Worm (Caenorhabditis elegans) whole organism, L4 larva: Measurements from ENCODE around the gene fax-1.

Source experiments
- F10B5.3 ChIP-seq: sonication (generic microtip); optimal IDR thresholded peaks from 2 replicates; lab custom pipeline; 2016; ENCODE audit warnings: mild to moderate bottlenecking, missing genetic modification characterization, missing compliant biosample characterization
- T20F7.1 ChIP-seq: fragments of 200-800 bp; sonication (Bioruptor generic); optimal IDR thresholded peaks from 2 replicates; lab custom pipeline; 2018; ENCODE audit warnings: mild to moderate bottlenecking, missing genetic modification characterization, missing compliant biosample characterization
- Y105C5A.15 ChIP-seq: fragments of 200-800 bp; sonication (Bioruptor generic); IDR thresholded peaks from 2 replicates; pipeline ENCODE4 v1.3.6; 2022; ENCODE audit warnings: missing genetic modification characterization, missing compliant biosample characterization
- Y5F2A.4 ChIP-seq: fragments of 200-800 bp; sonication (Bioruptor generic); optimal IDR thresholded peaks from 2 replicates; lab custom pipeline; 2018; ENCODE audit warnings: mild to moderate bottlenecking, missing genetic modification characterization, missing compliant biosample characterization
- Y75B8A.6 ChIP-seq: fragments of 200-800 bp; sonication (Bioruptor generic); IDR thresholded peaks from 2 replicates; pipeline ENCODE4 v1.3.6; 2022; ENCODE audit warnings: missing genetic modification reagents, missing genetic modification characterization, missing compliant biosample characterization
- aha-1 ChIP-seq: fragments of 150-350 bp; peaks from one replicate; lab custom pipeline; 2014; ENCODE audit warnings: missing biosample characterization, missing genetic modification characterization
- ceh-20 ChIP-seq: fragments of 200-800 bp; sonication (Bioruptor generic); IDR thresholded peaks from 2 replicates; pipeline ENCODE4 v1.3.6; 2022; ENCODE audit warnings: missing genetic modification reagents, missing genetic modification characterization, missing compliant biosample characterization
- ceh-32 ChIP-seq: sonication (generic microtip); optimal IDR thresholded peaks from 2 replicates; lab custom pipeline; 2016; ENCODE audit warnings: mild to moderate bottlenecking, missing genetic modification characterization, missing compliant biosample characterization; ENCODE audit not compliant: poor library complexity
- ceh-62 ChIP-seq: sonication (generic microtip); optimal IDR thresholded peaks from 2 replicates; lab custom pipeline; 2017; ENCODE audit warnings: missing biosample characterization, missing genetic modification characterization
- daf-12 ChIP-seq: fragments of 150-350 bp; optimal IDR thresholded peaks from 2 replicates; lab custom pipeline; 2014; ENCODE audit warnings: missing biosample characterization, missing genetic modification reagents, missing genetic modification characterization
- daf-16 ChIP-seq, 3 experiments: sonication (generic microtip); optimal IDR thresholded peaks; 2 replicates each; lab custom pipeline; 2016 to 2017; ENCODE audit warnings: missing genetic modification characterization in 3 of 3, missing genetic modification reagents in 3 of 3, mild to moderate bottlenecking in 2 of 3, missing compliant biosample characterization in 2 of 3, missing biosample characterization in 1 of 3, moderate library complexity in 1 of 3
- daf-19 ChIP-seq: fragments of 200-800 bp; sonication (Bioruptor generic); conservative IDR thresholded peaks from 2 replicates; pipeline ENCODE4 v1.3.6; 2022; ENCODE audit warnings: missing genetic modification characterization, missing compliant biosample characterization
- dmd-6 ChIP-seq: fragments of 200-800 bp; sonication (Bioruptor generic); IDR thresholded peaks from 2 replicates; pipeline ENCODE4 v1.3.6; 2022; ENCODE audit warnings: missing genetic modification reagents, missing genetic modification characterization, missing compliant biosample characterization
- dmd-8 ChIP-seq: fragments of 200-800 bp; sonication (Bioruptor generic); IDR thresholded peaks from 2 replicates; pipeline ENCODE4 v1.3.6; 2022; ENCODE audit warnings: missing genetic modification characterization, missing compliant biosample characterization
- dpl-1 ChIP-seq: fragments of 150-350 bp; optimal IDR thresholded peaks from 2 replicates; lab custom pipeline; 2014; ENCODE audit warnings: missing biosample characterization, missing genetic modification reagents, missing genetic modification characterization
- dve-1 ChIP-seq: sonication (generic microtip); optimal IDR thresholded peaks from 2 replicates; lab custom pipeline; 2017; ENCODE audit warnings: antibody characterized with exemption, mild to moderate bottlenecking, missing genetic modification characterization, missing compliant biosample characterization; ENCODE audit not compliant: insufficient read depth
- egl-43 ChIP-seq: fragments of 200-800 bp; sonication (Bioruptor generic); IDR thresholded peaks from 2 replicates; pipeline ENCODE4 v1.3.6; 2022; ENCODE audit warnings: missing genetic modification reagents, missing genetic modification characterization, missing compliant biosample characterization
- fos-1 ChIP-seq: fragments of 150-350 bp; optimal IDR thresholded peaks from 2 replicates; lab custom pipeline; 2014; ENCODE audit warnings: missing biosample characterization, missing genetic modification characterization
- hlh-11 ChIP-seq: fragments of 200-800 bp; sonication (Bioruptor generic); optimal IDR thresholded peaks from 2 replicates; lab custom pipeline; 2018; ENCODE audit warnings: mild to moderate bottlenecking, missing genetic modification characterization, missing compliant biosample characterization
- hlh-30 ChIP-seq: sonication (generic microtip); optimal IDR thresholded peaks from 2 replicates; lab custom pipeline; 2017; ENCODE audit warnings: antibody characterized with exemption, mild to moderate bottlenecking, missing genetic modification characterization, missing compliant biosample characterization; ENCODE audit not compliant: insufficient read depth
- hmg-1.1 ChIP-seq: fragments of 200-800 bp; sonication (Bioruptor generic); IDR thresholded peaks from 2 replicates; pipeline ENCODE4 v1.3.6; 2022; ENCODE audit warnings: missing genetic modification reagents, missing genetic modification characterization, missing compliant biosample characterization
- lin-15B ChIP-seq: fragments of 150-350 bp; sonication (generic microtip); optimal IDR thresholded peaks from 3 replicates; lab custom pipeline; 2014; ENCODE audit warnings: missing biosample characterization, missing genetic modification characterization
- lin-29 ChIP-seq: fragments of 200-800 bp; sonication (Bioruptor generic); IDR thresholded peaks from 2 replicates; pipeline ENCODE4 v1.3.6; 2022; ENCODE audit warnings: missing genetic modification reagents, missing genetic modification characterization, missing compliant biosample characterization
- lsy-2 ChIP-seq, 2 experiments: fragments of 150-350 bp in 1 of 2; sonication (generic microtip) in 1 of 2; optimal IDR thresholded peaks; 2 replicates each; lab custom pipeline; 2014 to 2017; ENCODE audit warnings: missing biosample characterization in 2 of 2, missing genetic modification characterization in 2 of 2
- mdl-1 ChIP-seq, 2 experiments: fragments of 150-350 bp in 1 of 2; sonication (generic microtip) in 1 of 2; optimal IDR thresholded peaks; 2 replicates each; lab custom pipeline; 2014 to 2017; ENCODE audit warnings: missing biosample characterization in 2 of 2, missing genetic modification characterization in 2 of 2
- mxl-3 ChIP-seq: fragments of 200-800 bp; sonication (Bioruptor generic); optimal IDR thresholded peaks from 2 replicates; lab custom pipeline; 2018; ENCODE audit warnings: mild to moderate bottlenecking, missing genetic modification characterization, missing compliant biosample characterization
- nhr-25 ChIP-seq: sonication (generic microtip); optimal IDR thresholded peaks from 2 replicates; lab custom pipeline; 2017; ENCODE audit warnings: missing genetic modification characterization, mild to moderate bottlenecking, missing compliant biosample characterization, antibody characterized with exemption, moderate library complexity, borderline replicate concordance; ENCODE audit not compliant: insufficient read depth
- nhr-28 ChIP-seq: fragments of 150-350 bp; optimal IDR thresholded peaks from 2 replicates; lab custom pipeline; 2014; ENCODE audit warnings: missing biosample characterization, missing genetic modification characterization
- nhr-6 ChIP-seq: fragments of 150-350 bp; optimal IDR thresholded peaks from 2 replicates; lab custom pipeline; 2014; ENCODE audit warnings: missing biosample characterization, missing genetic modification characterization
- php-3 ChIP-seq: fragments of 200-800 bp; sonication (Bioruptor generic); IDR thresholded peaks from 2 replicates; pipeline ENCODE4 v1.3.6; 2022; ENCODE audit warnings: missing genetic modification reagents, missing genetic modification characterization, missing compliant biosample characterization
- pqm-1 ChIP-seq: sonication (generic microtip); optimal IDR thresholded peaks from 2 replicates; lab custom pipeline; 2017; ENCODE audit warnings: missing biosample characterization, missing genetic modification characterization
- rbr-2 ChIP-seq: sonication (generic microtip); optimal IDR thresholded peaks from 2 replicates; lab custom pipeline; 2016; ENCODE audit warnings: missing genotype, missing genetic modification characterization, missing compliant biosample characterization
- saeg-2 ChIP-seq: fragments of 200-800 bp; sonication (Bioruptor generic); IDR thresholded peaks from 2 replicates; pipeline ENCODE4 v1.3.6; 2022; ENCODE audit warnings: missing genetic modification reagents, missing genetic modification characterization, missing compliant biosample characterization
- tag-97 ChIP-seq: fragments of 200-800 bp; sonication (Bioruptor generic); IDR thresholded peaks from 2 replicates; pipeline ENCODE4 v1.3.6; 2022; ENCODE audit warnings: missing genetic modification characterization, missing compliant biosample characterization
- unc-62 ChIP-seq, 3 experiments: fragments of 150-350 bp in 1 of 3; sonication (generic microtip); optimal IDR thresholded peaks in 2 of 3; peaks in 1 of 3; 1 replicate in 1 of 3; 2 replicates in 2 of 3; lab custom pipeline; 2014 to 2017; ENCODE audit warnings: missing biosample characterization in 3 of 3, missing genetic modification characterization in 3 of 3, missing genetic modification reagents in 3 of 3, missing genotype in 1 of 3
- zag-1 ChIP-seq: fragments of 150-350 bp; optimal IDR thresholded peaks from 2 replicates; lab custom pipeline; 2014; ENCODE audit warnings: missing biosample characterization, missing genetic modification characterization
- zfp-3 ChIP-seq: fragments of 200-800 bp; sonication (Bioruptor generic); conservative IDR thresholded peaks from 2 replicates; pipeline ENCODE4 v1.3.6; 2022; ENCODE audit warnings: missing genetic modification reagents, missing genetic modification characterization, missing compliant biosample characterization

fax-1 gene

DNA sequence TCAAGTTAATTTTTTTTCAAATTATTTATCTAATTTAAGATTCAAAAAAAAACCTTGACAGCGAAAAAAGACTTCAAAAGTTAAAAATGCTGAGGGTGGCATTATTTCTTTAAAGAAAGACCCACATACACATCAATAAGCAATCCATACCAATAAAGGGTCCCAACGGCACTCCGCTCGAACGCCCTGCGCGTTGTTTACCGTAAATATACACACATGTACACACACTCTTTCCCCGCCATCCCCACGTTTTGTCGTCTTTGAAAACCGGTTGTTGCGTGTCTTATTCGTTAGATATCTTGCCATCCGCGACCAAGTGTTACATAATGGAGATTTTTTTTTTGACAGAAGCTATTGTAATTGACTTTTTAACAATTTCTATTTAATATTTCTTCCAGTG lies 39.6 kb downstream of the fax-1 start, which contains the start of gene gcc-1 (continued):
- TF ChIP-seq lsy-2 (tag; optimal IDR thresholded peaks at IDR 0.05; lab: Kevin White, UChicago) (peak in 1 of 2 experiments; percentile 47), hlh-30 (tag; lab: Kevin White, UChicago) (peak; percentile 10), dve-1 (tag; lab: Kevin White, UChicago) (peak; percentile 10), mxl-3 (GFP tag; lab: Kevin White, UChicago) (peak; percentile 96), daf-16 (GFP tag; optimal IDR thresholded peaks at IDR 0.05; lab: Kevin White, UChicago) (no peak), daf-16 (tag; optimal IDR thresholded peaks at IDR 0.05; lab: Kevin White, UChicago) (peak; percentile 10), rbr-2 (peak; percentile 35), mdl-1 (tag; optimal IDR thresholded peaks at IDR 0.05; lab: Kevin White, UChicago) (peak in 1 of 2 experiments; percentile 45)

- TF ChIP-seq hlh-11 (tag; lab: Kevin White, UChicago) (peak; percentile 18), daf-16 (GFP tag; optimal IDR thresholded peaks at IDR 0.05; lab: Kevin White, UChicago) (no peak), daf-16 (tag; optimal IDR thresholded peaks at IDR 0.05; lab: Kevin White, UChicago) (peak; percentile 4), nhr-28 (tag; lab: Kevin White, UChicago) (peak; percentile 36), aha-1 (tag; lab: Kevin White, UChicago) (peak; percentile 94), pqm-1 (tag; lab: Kevin White, UChicago) (no peak), unc-62 (GFP tag; optimal IDR thresholded peaks at IDR 0.05 in 1 of 2; lab: Kevin White, UChicago) (peak in 1 of 2 experiments; percentile 89), unc-62 (tag; optimal IDR thresholded peaks at IDR 0.05; lab: Kevin White, UChicago) (no peak)
- TF ChIP-seq, all 104 proteins: peak for 5
Observed at ce11 chrX:3156062-3156791, 42.9 kb downstream of the fax-1 start.

ce11 chrX:3155111-3155843 lies 43.9 kb downstream of the fax-1 start:
- TF ChIP-seq dmd-8 (no peak), ceh-20 (GFP tag; lab: Robert Waterston, UW) (no peak), Y5F2A.4 (GFP tag; lab: Kevin White, UChicago) (no peak), mdl-1 (tag; optimal IDR thresholded peaks at IDR 0.05; lab: Kevin White, UChicago) (no peak), Y75B8A.6 (GFP tag; lab: Robert Waterston, UW) (no peak), ceh-62 (tag; lab: Kevin White, UChicago) (no peak), lin-29 (GFP tag; lab: Robert Waterston, UW) (no peak), T20F7.1 (no peak), saeg-2 (GFP tag; lab: Robert Waterston, UW) (no peak), Y105C5A.15 (no peak), lsy-2 (tag; optimal IDR thresholded peaks at IDR 0.05; lab: Kevin White, UChicago) (no peak), hmg-1.1 (GFP tag; lab: Robert Waterston, UW) (no peak), nhr-25 (tag; lab: Kevin White, UChicago) (peak; percentile 26), unc-62 (GFP tag; optimal IDR thresholded peaks at IDR 0.05 in 1 of 2; lab: Kevin White, UChicago) (no peak), unc-62 (tag; optimal IDR thresholded peaks at IDR 0.05; lab: Kevin White, UChicago) (no peak), dve-1 (tag; lab: Kevin White, UChicago) (peak; percentile 36), zag-1 (tag; lab: Kevin White, UChicago) (no peak), daf-16 (GFP tag; optimal IDR thresholded peaks at IDR 0.05; lab: Kevin White, UChicago) (no peak), daf-16 (tag; optimal IDR thresholded peaks at IDR 0.05; lab: Kevin White, UChicago) (peak; percentile 85), daf-12 (tag; lab: Kevin White, UChicago) (no peak), F10B5.3 (tag; lab: Kevin White, UChicago) (no peak), daf-19 (GFP tag; lab: Robert Waterston, UW) (no peak), lin-15B (tag; lab: Kevin White, UChicago) (no peak), dmd-6 (GFP tag; lab: Robert Waterston, UW) (no peak), nhr-6 (tag; lab: Kevin White, UChicago) (no peak), dpl-1 (no peak), fos-1 (no peak), nhr-28 (tag; lab: Kevin White, UChicago) (peak; percentile 44), tag-97 (GFP tag; lab: Robert Waterston, UW) (no peak), pqm-1 (tag; lab: Kevin White, UChicago) (peak; percentile 30), ceh-32 (tag; lab: Kevin White, UChicago) (no peak), egl-43 (GFP tag; lab: Robert Waterston, UW) (no peak), php-3 (GFP tag; lab: Robert Waterston, UW) (no peak), zfp-3 (GFP tag; lab: Robert Waterston, UW) (no peak)
